Fruit fly (Drosophila melanogaster): ENCODE results near the gene CG7888.

CG7888 gene

dm6 chr3L:11074043-11074853 is 20.4 kb downstream of the CG7888 start, which contains the start of the genes Pfdn2 and Noc1:
Gene Pfdn2, minus strand, starts transcription at chr3L:11074388.
Gene Noc1, plus strand, starts transcription at chr3L:11074769.
- TF ChIP-seq CG17801 (GFP tag; optimal IDR thresholded peaks at IDR 0.05; ENCODE audit: partially characterized antibody) = no peak

dm6 chr3L:11083605-11084004 is 29.8 kb downstream of the CG7888 start:
- peak; percentile 34 for TF ChIP-seq CG17801 (GFP tag; optimal IDR thresholded peaks at IDR 0.05; ENCODE audit: partially characterized antibody)

dm6 chr3L:11084557-11085231 is 30.9 kb downstream of the CG7888 start:
- TF ChIP-seq CG17801 (GFP tag; optimal IDR thresholded peaks at IDR 0.05; ENCODE audit: partially characterized antibody) = peak; percentile 93

DNA sequence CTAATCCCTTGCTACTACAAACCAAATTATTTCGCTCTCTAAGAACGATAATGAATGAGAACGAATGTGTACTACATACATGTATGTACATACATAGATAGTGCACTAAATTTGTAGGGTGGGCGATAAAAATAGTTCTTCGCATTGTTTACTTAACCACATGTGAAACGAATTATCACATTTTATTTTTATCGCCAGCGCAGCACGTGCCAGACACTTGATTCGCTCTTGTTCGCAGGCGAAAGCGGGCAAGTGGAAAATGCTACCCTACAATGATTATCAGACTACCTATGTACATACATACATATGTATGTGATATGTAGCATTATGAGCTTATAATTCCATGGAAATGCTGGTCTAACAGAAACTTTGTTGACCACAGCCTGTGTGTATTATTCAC is 32.0 kb downstream of the CG7888 start:
- TF ChIP-seq CG17801 (GFP tag; optimal IDR thresholded peaks at IDR 0.05; ENCODE audit: partially characterized antibody) = no peak

dm6 chr3L:11089805-11090440 is 36.1 kb downstream of the CG7888 start:
- TF ChIP-seq CG17801 (GFP tag; optimal IDR thresholded peaks at IDR 0.05; ENCODE audit: partially characterized antibody) = peak; percentile 51

DNA sequence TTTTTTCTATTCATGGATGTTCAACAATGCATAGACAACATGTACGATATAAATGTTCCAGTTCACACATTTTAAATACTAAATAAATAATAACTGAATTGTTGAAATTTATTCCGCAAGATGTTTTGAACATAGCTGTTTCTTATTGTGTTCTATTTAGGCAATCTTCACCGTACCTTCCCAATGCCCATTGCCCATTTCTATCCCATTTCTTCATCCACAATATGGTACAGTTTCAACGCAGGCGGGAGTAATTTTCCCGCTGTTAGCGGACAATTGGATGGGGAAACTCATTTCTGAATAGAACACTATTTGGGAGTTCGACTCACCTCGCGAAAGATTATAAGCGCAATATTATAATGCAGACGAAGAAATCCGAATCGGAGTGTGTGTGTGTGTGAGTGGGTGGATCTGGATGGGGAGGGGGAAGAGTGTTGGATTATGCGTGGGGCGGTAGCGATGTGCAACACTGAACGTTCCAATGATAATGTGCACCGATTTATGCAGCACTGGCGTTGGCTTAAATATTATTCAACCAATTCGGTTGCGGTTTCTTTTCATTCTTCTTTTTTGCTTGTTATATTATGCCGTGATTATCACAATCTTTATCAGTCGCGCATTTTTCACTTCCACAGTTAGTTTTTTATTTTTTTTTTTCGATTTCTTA is 38.2 kb downstream of the CG7888 start:
- TF ChIP-seq CG17801 (GFP tag; optimal IDR thresholded peaks at IDR 0.05; ENCODE audit: partially characterized antibody) = peak; percentile 56

DNA sequence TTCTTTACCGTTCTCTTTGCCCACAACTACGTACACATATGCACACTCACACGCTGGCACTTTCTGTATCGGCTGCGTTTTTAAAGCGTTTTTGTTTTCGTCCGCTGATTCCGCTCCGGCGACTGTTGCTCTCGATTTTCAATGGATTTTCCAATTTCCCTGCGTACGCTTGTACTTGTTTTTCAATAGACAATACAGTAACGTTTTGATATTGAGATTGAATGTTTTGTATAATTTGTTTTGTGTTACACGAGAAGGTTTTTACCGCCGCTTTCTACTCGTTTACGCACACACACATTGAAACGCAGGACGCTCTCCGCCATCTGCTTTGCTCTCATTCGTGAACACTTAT is 38.8 kb downstream of the CG7888 start:
- TF ChIP-seq CG17801 (GFP tag; optimal IDR thresholded peaks at IDR 0.05; ENCODE audit: partially characterized antibody) = no peak

- TF ChIP-seq CG17801 (GFP tag; optimal IDR thresholded peaks at IDR 0.05; ENCODE audit: partially characterized antibody) = peak; percentile 54
Measured at dm6 chr3L:11093046-11093520, 39.2 kb downstream of the CG7888 start, which contains the start of gene JIL-1. Gene JIL-1, minus strand, starts transcription at chr3L:11093193.

dm6 chr3L:11094279-11094678 is 40.4 kb downstream of the CG7888 start:
- no peak for TF ChIP-seq CG17801 (GFP tag; optimal IDR thresholded peaks at IDR 0.05; ENCODE audit: partially characterized antibody)

dm6 chr3L:11096195-11096908 is 42.5 kb downstream of the CG7888 start, which contains the start of the genes CG46439, Iyd and CG33947:
Gene CG46439, minus strand, starts transcription at chr3L:11096245.
Gene Iyd, minus strand, starts transcription at chr3L:11096245.
Gene CG33947, plus strand, starts transcription at chr3L:11096496.
- peak; percentile 92 for TF ChIP-seq CG17801 (GFP tag; optimal IDR thresholded peaks at IDR 0.05; ENCODE audit: partially characterized antibody)

dm6 chr3L:11097982-11098663 is 44.3 kb downstream of the CG7888 start, which contains the start of the genes Irbp18 and APP-BP1:
Gene Irbp18, minus strand, starts transcription at chr3L:11098186.
Gene APP-BP1, plus strand, starts transcription at chr3L:11098412.
- peak; percentile 91 for TF ChIP-seq CG17801 (GFP tag; optimal IDR thresholded peaks at IDR 0.05; ENCODE audit: partially characterized antibody)

DNA sequence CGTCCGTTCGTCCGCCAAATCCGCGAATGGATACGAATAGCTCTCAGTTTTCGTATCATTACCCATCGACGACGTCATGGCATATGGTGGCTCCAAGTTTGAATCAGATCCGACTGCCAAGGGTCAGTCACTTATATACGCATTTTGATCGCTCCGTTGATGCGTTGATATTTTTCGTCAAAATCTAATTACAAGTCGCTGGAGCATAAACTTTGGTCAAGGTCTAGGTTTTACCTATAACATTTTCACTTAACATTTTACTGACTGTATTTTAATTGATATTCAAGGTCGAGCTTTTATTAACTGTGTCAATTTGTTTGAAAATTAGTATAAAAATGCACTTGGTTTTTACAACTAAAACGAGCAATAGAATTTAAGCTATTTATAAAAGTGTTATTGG is 47.8 kb downstream of the CG7888 start, which contains the start of gene Elo68beta:
Elo68beta (minus strand) TSS at position 101 of the 400 bp plus-strand sequence.
- TF ChIP-seq CG17801 (GFP tag; optimal IDR thresholded peaks at IDR 0.05; ENCODE audit: partially characterized antibody) = no peak

- no peak for TF ChIP-seq CG17801 (GFP tag; optimal IDR thresholded peaks at IDR 0.05; ENCODE audit: partially characterized antibody)
Measured at dm6 chr3L:11102930-11103329, 49.1 kb downstream of the CG7888 start, which contains the start of gene Elo68alpha. Gene Elo68alpha, minus strand, starts transcription at chr3L:11103030.

All from ovary, adult (tissue).